Worm (Caenorhabditis elegans) whole organism, L2 larva: Measurements from ENCODE around the gene cyp-35A3.

ENCODE experiments used
- C34F6.9 ChIP-seq: fragments of 150-350 bp; optimal IDR thresholded peaks from 2 replicates; lab custom pipeline; 2014; ENCODE audit warnings: missing biosample characterization, missing genetic modification characterization
- F13H6.1 ChIP-seq: sonication (generic microtip); optimal IDR thresholded peaks from 2 replicates; lab custom pipeline; 2016; ENCODE audit warnings: missing genetic modification characterization, missing compliant biosample characterization
- ZK546.5 ChIP-seq: sonication (generic microtip); optimal IDR thresholded peaks from 2 replicates; lab custom pipeline; 2017; ENCODE audit warnings: missing biosample characterization, missing genetic modification characterization
- alr-1 ChIP-seq: fragments of 150-350 bp; optimal IDR thresholded peaks from 2 replicates; lab custom pipeline; 2014; ENCODE audit warnings: missing biosample characterization, missing genetic modification characterization
- aly-2 ChIP-seq: fragments of 150-350 bp; optimal IDR thresholded peaks from 2 replicates; lab custom pipeline; 2014; ENCODE audit warnings: missing biosample characterization, missing genetic modification characterization
- ama-1 ChIP-seq: fragments of 150-350 bp; optimal IDR thresholded peaks from 2 replicates; lab custom pipeline; 2018; ENCODE audit warnings: inconsistent platforms
- blmp-1 ChIP-seq: sonication (generic microtip); optimal IDR thresholded peaks from 2 replicates; lab custom pipeline; 2017; ENCODE audit warnings: missing genetic modification characterization, mild to moderate bottlenecking, missing compliant biosample characterization, antibody characterized with exemption, moderate library complexity; ENCODE audit not compliant: insufficient read depth
- ceh-16 ChIP-seq: fragments of 150-350 bp; optimal IDR thresholded peaks from 2 replicates; lab custom pipeline; 2014; ENCODE audit warnings: missing biosample characterization, missing genetic modification characterization
- crh-2 ChIP-seq: sonication (generic microtip); optimal IDR thresholded peaks from 2 replicates; lab custom pipeline; 2017; ENCODE audit warnings: missing biosample characterization, missing genetic modification characterization
- dmd-4 ChIP-seq: sonication (generic microtip); optimal IDR thresholded peaks from 2 replicates; lab custom pipeline; 2017; ENCODE audit warnings: missing biosample characterization, missing genetic modification characterization
- egl-27 ChIP-seq: sonication (generic microtip); optimal IDR thresholded peaks from 3 replicates; lab custom pipeline; 2017; ENCODE audit warnings: missing biosample characterization, missing genetic modification reagents, missing genetic modification characterization
- elt-1 ChIP-seq: fragments of 150-350 bp; optimal IDR thresholded peaks from 2 replicates; lab custom pipeline; 2014; ENCODE audit warnings: missing biosample characterization, missing genetic modification characterization
- fos-1 ChIP-seq: fragments of 150-350 bp; optimal IDR thresholded peaks from 2 replicates; lab custom pipeline; 2014; ENCODE audit warnings: missing biosample characterization, missing genetic modification characterization
- lsy-2 ChIP-seq, 2 experiments: fragments of 150-350 bp in 1 of 2; sonication (generic microtip) in 1 of 2; optimal IDR thresholded peaks; 2 replicates each; lab custom pipeline; 2014 to 2017; ENCODE audit warnings: missing biosample characterization in 2 of 2, missing genetic modification characterization in 2 of 2
- mbf-1 ChIP-seq: sonication (generic microtip); optimal IDR thresholded peaks from 2 replicates; lab custom pipeline; 2017; ENCODE audit warnings: missing biosample characterization, missing genetic modification characterization
- mdl-1 ChIP-seq, 2 experiments: fragments of 150-350 bp in 1 of 2; sonication (generic microtip) in 1 of 2; optimal IDR thresholded peaks; 2 replicates each; lab custom pipeline; 2017; ENCODE audit warnings: missing biosample characterization in 2 of 2, missing genetic modification characterization in 2 of 2
- nhr-10 ChIP-seq: sonication (generic microtip); optimal IDR thresholded peaks from 2 replicates; lab custom pipeline; 2017; ENCODE audit warnings: missing biosample characterization, missing genetic modification characterization
- nhr-11 ChIP-seq: fragments of 150-350 bp; optimal IDR thresholded peaks from 2 replicates; lab custom pipeline; 2014; ENCODE audit warnings: missing biosample characterization, missing genetic modification characterization
- nhr-12 ChIP-seq: fragments of 150-350 bp; optimal IDR thresholded peaks from 2 replicates; lab custom pipeline; 2014; ENCODE audit warnings: missing biosample characterization, missing genetic modification characterization
- nhr-129 ChIP-seq: fragments of 150-350 bp; optimal IDR thresholded peaks from 2 replicates; lab custom pipeline; 2014; ENCODE audit warnings: missing biosample characterization, missing genetic modification characterization
- nhr-21 ChIP-seq: fragments of 150-350 bp; optimal IDR thresholded peaks from 2 replicates; lab custom pipeline; 2014; ENCODE audit warnings: missing biosample characterization, missing genetic modification characterization
- nhr-23 ChIP-seq: fragments of 150-350 bp; optimal IDR thresholded peaks from 2 replicates; lab custom pipeline; 2014; ENCODE audit warnings: missing biosample characterization, missing genetic modification reagents, missing genetic modification characterization
- nhr-25 ChIP-seq: fragments of 150-350 bp; sonication (generic microtip); optimal IDR thresholded peaks from 3 replicates; lab custom pipeline; 2014; ENCODE audit warnings: missing biosample characterization, missing genetic modification characterization
- nhr-6 ChIP-seq: fragments of 150-350 bp; optimal IDR thresholded peaks from 2 replicates; lab custom pipeline; 2014; ENCODE audit warnings: missing biosample characterization, missing genetic modification characterization
- nhr-77 ChIP-seq: fragments of 150-350 bp; optimal IDR thresholded peaks from 2 replicates; lab custom pipeline; 2014; ENCODE audit warnings: missing biosample characterization, missing genetic modification characterization
- peb-1 ChIP-seq: fragments of 150-350 bp; optimal IDR thresholded peaks from 2 replicates; lab custom pipeline; 2014; ENCODE audit warnings: missing biosample characterization, missing genetic modification characterization
- sem-4 ChIP-seq: fragments of 150-350 bp; optimal IDR thresholded peaks from 2 replicates; lab custom pipeline; 2014; ENCODE audit warnings: missing biosample characterization, missing genetic modification reagents, missing genetic modification characterization
- skn-1 ChIP-seq: sonication (generic microtip); optimal IDR thresholded peaks from 2 replicates; lab custom pipeline; 2017; ENCODE audit warnings: missing biosample characterization, missing genetic modification characterization
- sma-3 ChIP-seq: sonication (generic microtip); optimal IDR thresholded peaks from 2 replicates; lab custom pipeline; 2016; ENCODE audit warnings: missing genetic modification reagents, missing genetic modification characterization, missing compliant biosample characterization
- snpc-4 ChIP-seq: fragments of 150-350 bp; optimal IDR thresholded peaks from 2 replicates; lab custom pipeline; 2014; ENCODE audit warnings: missing biosample characterization, missing genetic modification characterization
- unc-39 ChIP-seq: fragments of 150-350 bp; optimal IDR thresholded peaks from 2 replicates; lab custom pipeline; 2014; ENCODE audit warnings: missing biosample characterization, missing genetic modification characterization
- unc-55 ChIP-seq: fragments of 150-350 bp; sonication (generic microtip); optimal IDR thresholded peaks from 3 replicates; lab custom pipeline; 2014; ENCODE audit warnings: missing biosample characterization, missing genetic modification reagents, missing genetic modification characterization
- unc-62 ChIP-seq: fragments of 150-350 bp; optimal IDR thresholded peaks from 2 replicates; lab custom pipeline; 2014; ENCODE audit warnings: missing biosample characterization, missing genetic modification reagents, missing genetic modification characterization
- zag-1 ChIP-seq: fragments of 150-350 bp; optimal IDR thresholded peaks from 2 replicates; lab custom pipeline; 2014; ENCODE audit warnings: missing biosample characterization, missing genetic modification characterization
- ztf-1 ChIP-seq: fragments of 200-800 bp; sonication (Bioruptor generic); conservative IDR thresholded peaks from 2 replicates; pipeline ENCODE4 v1.3.6; 2022; ENCODE audit warnings: missing genetic modification characterization, missing compliant biosample characterization
- ztf-11 ChIP-seq: sonication (generic microtip); optimal IDR thresholded peaks from 2 replicates; lab custom pipeline; 2017; ENCODE audit warnings: missing biosample characterization, missing genetic modification characterization
- ztf-4 ChIP-seq: fragments of 150-350 bp; optimal IDR thresholded peaks from 2 replicates; lab custom pipeline; 2014; ENCODE audit warnings: missing biosample characterization, missing genetic modification characterization

Gene cyp-35A3

ce11 chrV:4004577-4004976 is 17.8 kb upstream of the cyp-35A3 start:
- TF ChIP-seq ama-1 (lab: Kevin White, UChicago) (no peak), ceh-16 (tag; lab: Kevin White, UChicago) (no peak), ztf-4 (tag; lab: Kevin White, UChicago) (no peak), snpc-4 (tag; lab: Kevin White, UChicago) (no peak), dmd-4 (tag; lab: Kevin White, UChicago) (no peak), nhr-12 (tag; lab: Kevin White, UChicago) (no peak), egl-27 (tag; lab: Kevin White, UChicago) (no peak)

- no peak for TF ChIP-seq ztf-4 (tag; lab: Kevin White, UChicago)
- no peak for TF ChIP-seq nhr-77
- TF ChIP-seq mbf-1 = no peak
- no peak for TF ChIP-seq ztf-1 (GFP tag; lab: Robert Waterston, UW)
- TF ChIP-seq ZK546.5 = no peak
- no peak for TF ChIP-seq ztf-11 (tag; lab: Kevin White, UChicago)
- TF ChIP-seq crh-2 (tag; lab: Kevin White, UChicago) = no peak
- TF ChIP-seq nhr-129 (tag; lab: Kevin White, UChicago) = no peak
- no peak for TF ChIP-seq mdl-1 (tag; optimal IDR thresholded peaks at IDR 0.05; lab: Kevin White, UChicago)
- no peak for TF ChIP-seq nhr-6
- TF ChIP-seq skn-1 (tag; lab: Kevin White, UChicago) = no peak
- no peak for TF ChIP-seq aly-2 (tag; lab: Kevin White, UChicago)
- TF ChIP-seq nhr-10 (tag; lab: Kevin White, UChicago) = no peak
- TF ChIP-seq C34F6.9 = no peak
Measured at ce11 chrV:4005219-4005618, 17.2 kb upstream of the cyp-35A3 start, which contains the start of gene srh-8. Gene srh-8, plus strand, starts transcription at chrV:4005519.

- TF ChIP-seq ZK546.5 = no peak
- no peak for TF ChIP-seq ztf-11 (tag; lab: Kevin White, UChicago)
- no peak for TF ChIP-seq alr-1 (tag; lab: Kevin White, UChicago)
- no peak for TF ChIP-seq snpc-4 (tag; lab: Kevin White, UChicago)
- no peak for TF ChIP-seq nhr-12 (tag; lab: Kevin White, UChicago)
- no peak for TF ChIP-seq nhr-23 (tag; lab: Kevin White, UChicago)
- no peak for TF ChIP-seq nhr-21 (tag; lab: Kevin White, UChicago)
- TF ChIP-seq peb-1 = no peak
- TF ChIP-seq skn-1 (tag; lab: Kevin White, UChicago) = no peak
- TF ChIP-seq sem-4 (tag; lab: Kevin White, UChicago) = no peak
- no peak for TF ChIP-seq unc-62 (GFP tag; lab: Kevin White, UChicago)
- no peak for TF ChIP-seq nhr-25
- TF ChIP-seq crh-2 (tag; lab: Kevin White, UChicago) = no peak
- no peak for TF ChIP-seq sma-3 (GFP tag; lab: Kevin White, UChicago)
- TF ChIP-seq F13H6.1 (tag; lab: Kevin White, UChicago) = no peak
Measured at ce11 chrV:4007927-4008326, 14.5 kb upstream of the cyp-35A3 start, which contains the start of gene srh-7. Gene srh-7, plus strand, starts transcription at chrV:4008227.

ce11 chrV:4010170-4010569 is 12.2 kb upstream of the cyp-35A3 start, which contains the start of gene srh-4:
Gene srh-4, plus strand, starts transcription at chrV:4010470.
- TF ChIP-seq F13H6.1 (tag; lab: Kevin White, UChicago) (no peak), egl-27 (tag; lab: Kevin White, UChicago) (no peak), nhr-12 (tag; lab: Kevin White, UChicago) (no peak), sma-3 (GFP tag; lab: Kevin White, UChicago) (no peak), nhr-11 (tag; lab: Kevin White, UChicago) (no peak), blmp-1 (tag; lab: Kevin White, UChicago) (no peak), unc-39 (no peak), unc-55 (no peak), fos-1 (tag; lab: Kevin White, UChicago) (no peak), C34F6.9 (no peak), mbf-1 (no peak), alr-1 (tag; lab: Kevin White, UChicago) (no peak), nhr-77 (no peak), zag-1 (no peak), lsy-2 (tag; optimal IDR thresholded peaks at IDR 0.05; lab: Kevin White, UChicago) (no peak), crh-2 (tag; lab: Kevin White, UChicago) (no peak), ama-1 (lab: Kevin White, UChicago) (no peak), elt-1 (tag; lab: Kevin White, UChicago) (no peak), nhr-23 (tag; lab: Kevin White, UChicago) (no peak)
